Fruit fly (Drosophila melanogaster) whole organism: Measurements from ENCODE around the gene CG4374.

Experiments
- CG8478 ChIP-seq: fragments of >200 bp; optimal IDR thresholded peaks from 2 replicates; lab custom pipeline; 2018; ENCODE audit warnings: inconsistent platforms
- Dll ChIP-seq: fragments of >200 bp; optimal IDR thresholded peaks from 2 replicates; lab custom pipeline; 2017
- EcR ChIP-seq, 2 experiments: fragments of >200 bp; optimal IDR thresholded peaks; 2 replicates each; lab custom pipeline; 2017; ENCODE audit warnings: missing biosample characterization in 2 of 2, missing genetic modification characterization in 2 of 2, missing genetic modification reagents in 2 of 2
- pan ChIP-seq: fragments of >200 bp; optimal IDR thresholded peaks from 2 replicates; lab custom pipeline; 2017
- psq ChIP-seq: fragments of >200 bp; optimal IDR thresholded peaks from 2 replicates; lab custom pipeline; 2017
- usp ChIP-seq: fragments of >200 bp; optimal IDR thresholded peaks from 2 replicates; lab custom pipeline; 2017; ENCODE audit warnings: missing biosample characterization, missing genetic modification characterization, mixed read lengths

- TF ChIP-seq EcR (GFP tag; optimal IDR thresholded peaks at IDR 0.05; lab: Kevin White, UChicago) (no peak), CG8478 (lab: Kevin White, UChicago) (no peak), psq (lab: Kevin White, UChicago) (no peak), pan (lab: Kevin White, UChicago) (no peak), Dll (no peak), usp (GFP tag; lab: Kevin White, UChicago) (no peak)
Observed at dm6 chr3R:23359420-23359819, 112.7 kb downstream of the CG4374 start.
